Worm (Caenorhabditis elegans): ENCODE data around the gene fsn-1.
"Not testable (repeated sequence)": the region's sequence is repeated elsewhere in the genome, so short reads cannot be mapped to it uniquely, and the experiment has no call there.

Gene fsn-1

ce11 chrIII:4956566-4956965 lies 19.4 kb downstream of the fsn-1 start, which contains the start of gene C26E6.1:
Gene C26E6.1 (plus strand): TSS chrIII:4956866.
- no peak for TF ChIP-seq unc-62 (GFP tag; optimal IDR thresholded peaks at IDR 0.05)

- no peak for TF ChIP-seq unc-62 (GFP tag; optimal IDR thresholded peaks at IDR 0.05)
Observed at ce11 chrIII:4960204-4960603, 23.1 kb downstream of the fsn-1 start, which contains the start of gene C27F2.4. Gene C27F2.4 (minus strand): TSS chrIII:4960304.

ce11 chrIII:4961281-4961680 lies 24.2 kb downstream of the fsn-1 start:
- TF ChIP-seq unc-62 (GFP tag; optimal IDR thresholded peaks at IDR 0.05), result no peak

- no peak for TF ChIP-seq unc-62 (GFP tag; optimal IDR thresholded peaks at IDR 0.05)
Observed at ce11 chrIII:4962393-4962792, 25.3 kb downstream of the fsn-1 start, which contains the start of gene vps-22. Gene vps-22 (minus strand): TSS chrIII:4962493.

- TF ChIP-seq unc-62 (GFP tag; optimal IDR thresholded peaks at IDR 0.05), result no peak
Observed at ce11 chrIII:4962886-4963285, 25.8 kb downstream of the fsn-1 start, which contains the start of gene C27F2.9. Gene C27F2.9 (minus strand): TSS chrIII:4963044.

- no peak for TF ChIP-seq unc-62 (GFP tag; optimal IDR thresholded peaks at IDR 0.05)
Observed at ce11 chrIII:4965271-4965670, 28.1 kb downstream of the fsn-1 start, which contains the start of gene nca-2. Gene nca-2 (plus strand): TSS chrIII:4965571.

- no peak for TF ChIP-seq unc-62 (GFP tag; optimal IDR thresholded peaks at IDR 0.05)
Observed at ce11 chrIII:4967236-4967635, 30.1 kb downstream of the fsn-1 start.

ce11 chrIII:4968146-4968545 lies 31.0 kb downstream of the fsn-1 start:
- TF ChIP-seq unc-62 (GFP tag; optimal IDR thresholded peaks at IDR 0.05), result no peak

ce11 chrIII:4980367-4980766 lies 43.2 kb downstream of the fsn-1 start, which contains the start of gene C27F2.6:
Gene C27F2.6 (minus strand): TSS chrIII:4980467.
- not testable (repeated sequence) for TF ChIP-seq unc-62 (GFP tag; optimal IDR thresholded peaks at IDR 0.05)

- no peak for TF ChIP-seq unc-62 (GFP tag; optimal IDR thresholded peaks at IDR 0.05)
Observed at ce11 chrIII:4983961-4984360, 46.8 kb downstream of the fsn-1 start.

ce11 chrIII:4984444-4985086 lies 47.4 kb downstream of the fsn-1 start, which contains the start of gene C27F2.7:
Gene C27F2.7 (minus strand): TSS chrIII:4984494.
- no peak for TF ChIP-seq unc-62 (GFP tag; optimal IDR thresholded peaks at IDR 0.05)

ce11 chrIII:4986790-4987259 lies 49.7 kb downstream of the fsn-1 start, which contains the start of the genes C27F2.10 and wdr-60:
Gene C27F2.10 (minus strand): TSS chrIII:4986898.
Gene wdr-60 (plus strand): TSS chrIII:4987209.
- no peak for TF ChIP-seq unc-62 (GFP tag; optimal IDR thresholded peaks at IDR 0.05)

- TF ChIP-seq unc-62 (GFP tag; optimal IDR thresholded peaks at IDR 0.05), result no peak
Observed at ce11 chrIII:4987666-4988065, 50.5 kb downstream of the fsn-1 start.

Data from whole organism, dauer.